Fruit fly (Drosophila melanogaster) whole organism, embryonic: ENCODE data around the gene mthl14.

Source experiments
- BtbVII ChIP-seq: fragments of 200-800 bp; sonication (Bioruptor generic); optimal IDR thresholded peaks from 3 replicates; lab custom pipeline; 2017; ENCODE audit warnings: missing biosample characterization, mild to moderate bottlenecking, missing genetic modification characterization
- C15 ChIP-seq: fragments of 200-800 bp; sonication (Bioruptor generic); IDR thresholded peaks from 3 replicates; pipeline ENCODE4 v1.3.6; 2022; ENCODE audit warnings: missing biosample characterization, missing genetic modification characterization
- CG10267 ChIP-seq: fragments of 200-800 bp; sonication (Bioruptor generic); optimal IDR thresholded peaks from 2 replicates; lab custom pipeline; 2018; ENCODE audit warnings: missing biosample characterization, mild to moderate bottlenecking, missing genetic modification characterization, moderate library complexity
- CG10959 ChIP-seq: fragments of 200-800 bp; sonication (Bioruptor generic); IDR thresholded peaks from 2 replicates; pipeline ENCODE4 v1.3.6; 2022; ENCODE audit warnings: missing biosample characterization, missing genetic modification characterization
- CG11247 ChIP-seq: fragments of 200-800 bp; sonication (Bioruptor generic); IDR thresholded peaks from 2 replicates; pipeline ENCODE4 v1.3.6; 2022; ENCODE audit warnings: missing biosample characterization, missing genetic modification characterization
- CG12071 ChIP-seq: fragments of 200-800 bp; sonication (Bioruptor generic); optimal IDR thresholded peaks from 3 replicates; lab custom pipeline; 2018; ENCODE audit warnings: missing biosample characterization, mild to moderate bottlenecking, missing genetic modification characterization
- CG15269 ChIP-seq: fragments of 200-800 bp; sonication (Bioruptor generic); optimal IDR thresholded peaks from 2 replicates; lab custom pipeline; 2018; ENCODE audit warnings: missing biosample characterization, mild to moderate bottlenecking, missing genetic modification characterization, moderate library complexity
- CG16863 ChIP-seq: fragments of 200-800 bp; sonication (Bioruptor generic); optimal IDR thresholded peaks from 3 replicates; lab custom pipeline; 2016; ENCODE audit warnings: missing biosample characterization, missing genetic modification characterization
- CG17361 ChIP-seq: fragments of 200-800 bp; sonication (Bioruptor generic); IDR thresholded peaks from 3 replicates; pipeline ENCODE4 v1.3.6; 2022; ENCODE audit warnings: missing biosample characterization, missing genetic modification characterization
- CG31224 ChIP-seq: fragments of 200-800 bp; sonication (Bioruptor generic); IDR thresholded peaks from 2 replicates; pipeline ENCODE4 v1.3.6; 2022; ENCODE audit warnings: missing biosample characterization, missing genetic modification characterization
- CG3726 ChIP-seq: fragments of 200-800 bp; sonication (Bioruptor generic); IDR thresholded peaks from 3 replicates; pipeline ENCODE4, ENCODE4 v1.3.6; 2022; ENCODE audit warnings: missing biosample characterization, missing genetic modification characterization
- CG4404 ChIP-seq: fragments of 200-800 bp; sonication (Bioruptor generic); IDR thresholded peaks from 2 replicates; pipeline ENCODE4 v1.3.6; 2022; ENCODE audit warnings: missing biosample characterization, missing genetic modification characterization
- CG4820 ChIP-seq: fragments of 200-800 bp; sonication (Bioruptor generic); optimal IDR thresholded peaks from 3 replicates; lab custom pipeline; 2016; ENCODE audit warnings: missing biosample characterization, missing genetic modification characterization
- CG6791 ChIP-seq: fragments of 200-800 bp; sonication (Bioruptor generic); IDR thresholded peaks from 3 replicates; pipeline ENCODE4 v1.3.6; 2022; ENCODE audit warnings: missing biosample characterization, missing genetic modification characterization; ENCODE audit not compliant: partially characterized antibody
- CG7271 ChIP-seq: fragments of 200-800 bp; sonication (Bioruptor generic); optimal IDR thresholded peaks from 2 replicates; lab custom pipeline; 2018; ENCODE audit warnings: missing biosample characterization, mild to moderate bottlenecking, missing genetic modification characterization, moderate library complexity
- CHES-1-like ChIP-seq: fragments of 200-800 bp; sonication (Bioruptor generic); optimal IDR thresholded peaks from 2 replicates; lab custom pipeline; 2016; ENCODE audit warnings: missing biosample characterization, missing genetic modification characterization
- Chrac-16 ChIP-seq: fragments of 200-800 bp; sonication (Bioruptor generic); optimal IDR thresholded peaks from 3 replicates; lab custom pipeline; 2016; ENCODE audit warnings: missing biosample characterization, missing genetic modification characterization
- CkIIα-i1 ChIP-seq: fragments of 200-800 bp; sonication (Bioruptor generic); IDR thresholded peaks from 2 replicates; pipeline ENCODE4 v1.3.6; 2022; ENCODE audit warnings: missing biosample characterization, missing genetic modification characterization
- Elba2 ChIP-seq: fragments of 200-800 bp; sonication (Bioruptor generic); optimal IDR thresholded peaks from 3 replicates; lab custom pipeline; 2016; ENCODE audit warnings: missing biosample characterization, missing genetic modification characterization
- Fer1 ChIP-seq: fragments of 200-800 bp; sonication (Bioruptor generic); optimal IDR thresholded peaks from 2 replicates; lab custom pipeline; 2017; ENCODE audit warnings: missing biosample characterization, mild to moderate bottlenecking, missing genetic modification characterization
- H15 ChIP-seq: fragments of 200-800 bp; sonication (Bioruptor generic); IDR thresholded peaks from 3 replicates; pipeline ENCODE4 v1.3.6; 2022; ENCODE audit warnings: missing biosample characterization, missing genetic modification characterization
- HmgZ ChIP-seq: fragments of 200-800 bp; sonication (Bioruptor generic); optimal IDR thresholded peaks from 2 replicates; lab custom pipeline; 2018; ENCODE audit warnings: missing biosample characterization, mild to moderate bottlenecking, missing genetic modification characterization
- Kr ChIP-seq: fragments of 200-800 bp; sonication (Bioruptor generic); optimal IDR thresholded peaks from 2 replicates; lab custom pipeline; 2017; ENCODE audit warnings: missing biosample characterization, mild to moderate bottlenecking, missing genetic modification characterization
- Lpt ChIP-seq: fragments of >200 bp; optimal IDR thresholded peaks from 2 replicates; lab custom pipeline; 2018; ENCODE audit warnings: missing biosample characterization, missing genetic modification characterization
- MESR4 ChIP-seq: fragments of 200-800 bp; sonication (Bioruptor generic); optimal IDR thresholded peaks from 2 replicates; lab custom pipeline; 2018; ENCODE audit warnings: missing biosample characterization, mild to moderate bottlenecking, missing genetic modification characterization, moderate library complexity
- Meics ChIP-seq: fragments of 200-800 bp; sonication (Bioruptor generic); optimal IDR thresholded peaks from 2 replicates; lab custom pipeline; 2017; ENCODE audit warnings: missing biosample characterization, mild to moderate bottlenecking, missing genetic modification characterization
- NFAT ChIP-seq: fragments of 200-800 bp; sonication (Bioruptor generic); IDR thresholded peaks from 2 replicates; pipeline ENCODE4 v1.3.6; 2022; ENCODE audit warnings: missing biosample characterization, missing genetic modification characterization
- PHDP ChIP-seq: fragments of 200-800 bp; sonication (Bioruptor generic); optimal IDR thresholded peaks from 3 replicates; lab custom pipeline; 2018; ENCODE audit warnings: missing biosample characterization, mild to moderate bottlenecking, missing genetic modification characterization, moderate library complexity
- Spps ChIP-seq: fragments of 200-800 bp; sonication (Bioruptor generic); optimal IDR thresholded peaks from 2 replicates; lab custom pipeline; 2018; ENCODE audit warnings: missing biosample characterization, mild to moderate bottlenecking, missing genetic modification characterization
- Sry-β ChIP-seq: fragments of 200-800 bp; sonication (Bioruptor generic); optimal IDR thresholded peaks from 2 replicates; lab custom pipeline; 2018; ENCODE audit warnings: missing biosample characterization, mild to moderate bottlenecking, missing genetic modification characterization, moderate library complexity
- Xrp1 ChIP-seq: fragments of 200-800 bp; sonication (Bioruptor generic); IDR thresholded peaks from 2 replicates; pipeline ENCODE4 v1.3.6; 2022; ENCODE audit warnings: missing biosample characterization, missing genetic modification characterization
- ap ChIP-seq: fragments of 200-800 bp; sonication (Bioruptor generic); IDR thresholded peaks from 2 replicates; pipeline ENCODE4 v1.3.6; 2022; ENCODE audit warnings: missing biosample characterization, missing genetic modification characterization
- crp ChIP-seq, 2 experiments: fragments of 200-800 bp; sonication (Bioruptor generic); optimal IDR thresholded peaks; 2 replicates in 1 of 2; 3 replicates in 1 of 2; lab custom pipeline; 2017; ENCODE audit warnings: missing biosample characterization in 2 of 2, missing genetic modification characterization in 2 of 2, mild to moderate bottlenecking in 1 of 2, moderate library complexity in 1 of 2
- esg ChIP-seq: fragments of 200-800 bp; sonication (Bioruptor generic); conservative IDR thresholded peaks from 2 replicates; pipeline ENCODE4 v1.3.6; 2022; ENCODE audit warnings: missing biosample characterization, missing genetic modification characterization
- ewg ChIP-seq: fragments of 200-800 bp; sonication (Bioruptor generic); optimal IDR thresholded peaks from 3 replicates; lab custom pipeline; 2017; ENCODE audit warnings: mild to moderate bottlenecking, missing biosample characterization, missing genetic modification reagents, missing genetic modification characterization
- eyg ChIP-seq: fragments of 200-800 bp; sonication (Bioruptor generic); optimal IDR thresholded peaks from 3 replicates; lab custom pipeline; 2016; ENCODE audit warnings: missing biosample characterization, missing genetic modification characterization
- hbn ChIP-seq: fragments of 200-800 bp; sonication (Bioruptor generic); IDR thresholded peaks from 2 replicates; pipeline ENCODE4 v1.3.6; 2022; ENCODE audit warnings: missing biosample characterization, missing genetic modification characterization; ENCODE audit not compliant: partially characterized antibody
- kah ChIP-seq: fragments of 200-800 bp; sonication (Bioruptor generic); optimal IDR thresholded peaks from 2 replicates; lab custom pipeline; 2018; ENCODE audit warnings: missing biosample characterization, mild to moderate bottlenecking, missing genetic modification characterization
- ken ChIP-seq: fragments of 200-800 bp; sonication (Bioruptor generic); IDR thresholded peaks from 3 replicates; pipeline ENCODE4 v1.3.6; 2022; ENCODE audit warnings: missing biosample characterization, missing genetic modification characterization
- knrl ChIP-seq: fragments of 200-800 bp; sonication (Bioruptor generic); IDR thresholded peaks from 3 replicates; pipeline ENCODE4 v1.3.6; 2022; ENCODE audit warnings: missing biosample characterization, missing genetic modification characterization; ENCODE audit not compliant: partially characterized antibody
- lbe ChIP-seq: fragments of 200-800 bp; sonication (Bioruptor generic); optimal IDR thresholded peaks from 2 replicates; lab custom pipeline; 2016; ENCODE audit warnings: missing biosample characterization, mild to moderate bottlenecking, missing genetic modification characterization
- lilli ChIP-seq: fragments of 200-800 bp; sonication (Bioruptor generic); optimal IDR thresholded peaks from 3 replicates; lab custom pipeline; 2016; ENCODE audit warnings: missing biosample characterization, missing genetic modification characterization
- lmd ChIP-seq: fragments of 200-800 bp; sonication (Bioruptor generic); IDR thresholded peaks from 2 replicates; pipeline ENCODE4 v1.3.6; 2022; ENCODE audit warnings: missing biosample characterization, missing genetic modification characterization
- nmo ChIP-seq: fragments of 200-800 bp; sonication (Bioruptor generic); optimal IDR thresholded peaks from 2 replicates; lab custom pipeline; 2018; ENCODE audit warnings: missing biosample characterization, mild to moderate bottlenecking, missing genetic modification characterization, moderate library complexity
- row ChIP-seq: fragments of 200-800 bp; sonication (Bioruptor generic); IDR thresholded peaks from 3 replicates; pipeline ENCODE4 v1.3.6; 2022; ENCODE audit warnings: missing biosample characterization, missing genetic modification characterization
- sens ChIP-seq: fragments of 200-800 bp; sonication (Bioruptor generic); peaks from one replicate; lab custom pipeline; 2016; ENCODE audit warnings: missing biosample characterization, missing genetic modification characterization
- tap ChIP-seq: fragments of 200-800 bp; optimal IDR thresholded peaks from 3 replicates; lab custom pipeline; 2019; ENCODE audit warnings: missing biosample characterization, mild to moderate bottlenecking, missing genetic modification characterization, moderate library complexity
- trh ChIP-seq: fragments of 200-800 bp; sonication (Bioruptor generic); optimal IDR thresholded peaks from 2 replicates; lab custom pipeline; 2016; ENCODE audit warnings: missing biosample characterization, missing genetic modification characterization
- twi ChIP-seq: fragments of 200-800 bp; optimal IDR thresholded peaks from 2 replicates; lab custom pipeline; 2019; ENCODE audit warnings: missing biosample characterization, mild to moderate bottlenecking, missing genetic modification characterization, moderate library complexity
- unpg ChIP-seq: fragments of 200-800 bp; sonication (Bioruptor generic); optimal IDR thresholded peaks from 3 replicates; lab custom pipeline; 2018; ENCODE audit warnings: missing biosample characterization, mild to moderate bottlenecking, missing genetic modification characterization, moderate library complexity

mthl14 gene

DNA sequence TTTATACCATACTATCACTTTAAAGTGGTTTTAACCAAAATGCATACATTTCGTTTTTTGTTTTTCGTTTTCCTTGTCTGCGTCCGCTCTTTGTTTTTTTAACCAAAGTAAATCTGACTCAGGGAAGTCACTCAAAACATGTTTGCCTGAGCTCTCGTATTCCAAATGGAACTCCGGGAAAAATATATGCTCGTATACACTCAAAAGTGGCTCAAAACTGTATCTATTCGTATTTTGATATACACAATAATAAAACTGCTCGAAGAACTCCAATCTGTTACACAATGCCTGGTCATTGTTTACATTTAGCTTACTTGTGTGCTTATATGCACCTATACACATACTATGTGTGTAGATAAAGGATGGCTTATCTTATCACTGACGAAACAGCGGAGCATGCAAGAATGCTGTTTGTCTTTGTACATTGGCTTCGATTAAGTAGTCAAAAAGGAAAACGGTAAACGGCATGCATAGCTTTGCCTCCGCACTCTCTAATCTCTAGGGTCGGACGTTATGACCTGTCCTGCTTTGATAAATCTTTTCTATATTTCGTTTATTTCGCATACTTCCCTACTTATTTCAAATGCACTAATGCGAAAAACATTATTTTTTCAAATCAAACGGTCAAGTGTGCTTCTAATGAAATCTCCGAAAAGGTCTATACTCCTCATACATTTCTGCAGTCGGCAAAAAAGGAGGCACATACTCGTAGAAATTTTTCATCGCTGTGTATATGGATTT, 23.6 kb downstream of the mthl14 start, which contains the start of gene miple2 (continued):
- TF ChIP-seq CG10267 (tag; lab: Kevin White, UChicago) (peak; percentile 15), CG17361 (GFP tag; lab: Robert Waterston, UW) (peak; percentile 71; the same call in 2 of the 3 replicates), ewg (GFP tag; lab: Kevin White, UChicago) (no peak), CG4820 (GFP tag; lab: Kevin White, UChicago) (peak; percentile 38), C15 (GFP tag; lab: Robert Waterston, UW) (no peak), crp (GFP tag; optimal IDR thresholded peaks at IDR 0.05; lab: Kevin White, UChicago) (no peak), NFAT (no peak), CHES-1-like (GFP tag; lab: Kevin White, UChicago) (peak; percentile 6), Sry-β (GFP tag; lab: Kevin White, UChicago) (peak; percentile 44), CkIIα-i1 (no peak), CG15269 (tag; lab: Kevin White, UChicago) (peak; percentile 20), MESR4 (GFP tag; lab: Kevin White, UChicago) (peak; percentile 12), BtbVII (peak; percentile 35), ken (GFP tag; lab: Robert Waterston, UW) (0 out of 3 replicates have a peak, but pooled peaks have one; percentile 25), hbn (GFP tag; lab: Robert Waterston, UW) (no peak), Spps (tag; lab: Kevin White, UChicago) (peak; percentile 6), lbe (GFP tag; lab: Kevin White, UChicago) (no peak), knrl (no peak), Kr (GFP tag; lab: Kevin White, UChicago) (peak; percentile 51), PHDP (peak; percentile 53), kah (peak; percentile 41), CG16863 (peak; percentile 55), Fer1 (GFP tag; lab: Kevin White, UChicago) (peak; percentile 56), Elba2 (no peak), sens (GFP tag; lab: Kevin White, UChicago) (peak; percentile 84), lilli (peak; percentile 53), H15 (GFP tag; lab: Robert Waterston, UW) (no peak), lmd (0 out of 2 replicates have a peak, but pooled peaks have one; percentile 12), esg (GFP tag; lab: Robert Waterston, UW) (no peak), ap (GFP tag; lab: Robert Waterston, UW) (no peak), CG3726 (GFP tag; lab: Robert Waterston, UW) (no peak), CG10959 (no peak), Lpt (no peak), CG7271 (tag; lab: Kevin White, UChicago) (no peak), Chrac-16 (GFP tag; lab: Kevin White, UChicago) (no peak), Xrp1 (peak; percentile 60), unpg (peak; percentile 25), CG4404 (GFP tag; lab: Robert Waterston, UW) (no peak), tap (peak; percentile 1), CG12071 (peak; percentile 13), nmo (GFP tag; lab: Kevin White, UChicago) (peak; percentile 45), Meics (GFP tag; lab: Kevin White, UChicago) (peak; percentile 60), twi (peak; percentile 57), CG11247 (GFP tag; lab: Robert Waterston, UW) (no peak), trh (GFP tag; lab: Kevin White, UChicago) (peak; percentile 12), row (peak; percentile 51; the same call in 2 of the 3 replicates), HmgZ (tag; lab: Kevin White, UChicago) (no peak), eyg (no peak), CG6791 (GFP tag; lab: Robert Waterston, UW) (no peak), CG31224 (GFP tag; lab: Robert Waterston, UW) (no peak)
